Fruit fly (Drosophila melanogaster): ENCODE results near the gene CG14275.

The CG14275 gene

DNA sequence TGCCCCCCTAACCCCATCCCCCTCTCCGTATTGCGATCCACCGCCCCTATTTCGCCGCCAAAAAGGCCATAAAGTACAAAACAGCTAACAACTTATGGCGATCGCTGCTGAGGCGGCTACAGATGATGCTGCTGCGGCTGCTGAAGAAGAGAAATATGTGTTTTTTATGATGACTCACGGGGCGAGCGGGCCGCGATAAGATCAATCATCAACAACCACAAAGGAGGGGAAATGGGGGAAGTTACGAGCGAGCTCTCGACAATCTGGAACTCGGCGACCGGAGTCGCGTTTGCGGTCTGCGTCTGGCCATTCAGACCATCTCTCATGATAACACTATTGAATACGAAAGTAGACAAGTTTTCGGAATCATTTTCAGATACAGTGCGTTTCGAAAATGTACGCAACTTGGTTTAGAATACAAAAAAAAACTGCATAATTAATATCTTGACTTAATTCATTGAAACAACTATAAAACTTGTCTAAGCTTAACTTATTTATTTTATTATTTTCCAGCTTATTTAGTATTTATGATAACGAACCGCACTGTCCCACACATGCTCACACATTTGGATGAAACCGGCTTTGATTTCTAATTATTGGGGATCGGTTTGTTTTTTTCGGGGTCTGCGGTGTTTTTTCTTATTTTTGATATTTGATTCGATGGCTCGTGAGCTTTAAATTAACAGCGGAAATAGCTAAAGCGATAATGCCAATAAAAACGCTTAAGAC, 34.9 kb upstream of the CG14275 start (continued):
- no peak for TF ChIP-seq Kr (GFP tag; optimal IDR thresholded peaks at IDR 0.05)
- TF ChIP-seq CG32532 (GFP tag; IDR thresholded peaks at IDR 0.05): peak; percentile 98
- TF ChIP-seq CG10959 (GFP tag; IDR thresholded peaks at IDR 0.05): peak; percentile 93
- TF ChIP-seq Dfd (GFP tag; optimal IDR thresholded peaks at IDR 0.05): no peak
- peak; percentile 95 for TF ChIP-seq Hmr (GFP tag; optimal IDR thresholded peaks at IDR 0.05)
- peak; percentile 100 for TF ChIP-seq CG11695 (GFP tag; IDR thresholded peaks at IDR 0.05)
- peak; percentile 90 for TF ChIP-seq CG3407 (GFP tag; optimal IDR thresholded peaks at IDR 0.05)
- peak; percentile 91 for TF ChIP-seq Drgx (GFP tag; IDR thresholded peaks at IDR 0.05)
- peak; percentile 94 for TF ChIP-seq CG1233 (GFP tag; optimal IDR thresholded peaks at IDR 0.05)
- TF ChIP-seq Bgb (GFP tag; IDR thresholded peaks at IDR 0.05; ENCODE audit: partially characterized antibody): no peak
- TF ChIP-seq Atf3 (GFP tag; optimal IDR thresholded peaks at IDR 0.05): peak; percentile 87
- peak; percentile 90 for TF ChIP-seq bab2 (GFP tag; optimal IDR thresholded peaks at IDR 0.05)
- peak; percentile 91 for TF ChIP-seq dati (GFP tag; IDR thresholded peaks at IDR 0.05)
- peak; percentile 46 for TF ChIP-seq CG4282 (GFP tag; optimal IDR thresholded peaks at IDR 0.05)
- no peak for TF ChIP-seq Trl (optimal IDR thresholded peaks at IDR 0.05)
- peak; percentile 90 for TF ChIP-seq Trl (GFP tag; optimal IDR thresholded peaks at IDR 0.05)
- peak; percentile 95 for TF ChIP-seq CG11085 (GFP tag; IDR thresholded peaks at IDR 0.05)
- no peak for TF ChIP-seq prd (optimal IDR thresholded peaks at IDR 0.05)
- TF ChIP-seq prd (GFP tag; IDR thresholded peaks at IDR 0.05): peak; percentile 97
- peak; percentile 95 for TF ChIP-seq D19A (tag; optimal IDR thresholded peaks at IDR 0.05)
- TF ChIP-seq CHES-1-like (GFP tag; optimal IDR thresholded peaks at IDR 0.05): peak; percentile 92
- peak; percentile 95 for TF ChIP-seq ATbp (GFP tag; optimal IDR thresholded peaks at IDR 0.05)
- peak; percentile 97 for TF ChIP-seq CG2120 (GFP tag; optimal IDR thresholded peaks at IDR 0.05)
- TF ChIP-seq Adf1 (GFP tag; IDR thresholded peaks at IDR 0.05): peak; percentile 75
- TF ChIP-seq CG30403 (GFP tag; optimal IDR thresholded peaks at IDR 0.05): peak; percentile 96
- peak; percentile 78; the same call in 2 of the 3 replicates for TF ChIP-seq sr (GFP tag; IDR thresholded peaks at IDR 0.05)
- peak; percentile 86 for TF ChIP-seq exex (tag; optimal IDR thresholded peaks at IDR 0.05)
- TF ChIP-seq CG14860 (GFP tag; IDR thresholded peaks at IDR 0.05; ENCODE audit: partially characterized antibody): no peak
- peak; percentile 97 for TF ChIP-seq dmrt99B (tag; optimal IDR thresholded peaks at IDR 0.05)
- TF ChIP-seq BEAF-32 (GFP tag; optimal IDR thresholded peaks at IDR 0.05): peak; percentile 4
- peak; percentile 63 for TF ChIP-seq Sry-β (GFP tag; optimal IDR thresholded peaks at IDR 0.05)
- peak; percentile 93 for TF ChIP-seq Ssrp (tag; optimal IDR thresholded peaks at IDR 0.05)
- peak; percentile 84 for TF ChIP-seq CG18011 (GFP tag; optimal IDR thresholded peaks at IDR 0.05)
- TF ChIP-seq Sry-δ (GFP tag; optimal IDR thresholded peaks at IDR 0.05): peak; percentile 48
- TF ChIP-seq Asciz (GFP tag; optimal IDR thresholded peaks at IDR 0.05): peak; percentile 96
- peak; percentile 96 for TF ChIP-seq ken (GFP tag; IDR thresholded peaks at IDR 0.05)
- TF ChIP-seq vfl (GFP tag; optimal IDR thresholded peaks at IDR 0.05): peak; percentile 93
- peak; percentile 98 for TF ChIP-seq chm (GFP tag; IDR thresholded peaks at IDR 0.05)
- TF ChIP-seq CG3847 (GFP tag; IDR thresholded peaks at IDR 0.05): peak; percentile 96
- TF ChIP-seq D (optimal IDR thresholded peaks at IDR 0.05): no peak
- TF ChIP-seq D (GFP tag; optimal IDR thresholded peaks at IDR 0.05): peak; percentile 95
- TF ChIP-seq Max (GFP tag; optimal IDR thresholded peaks at IDR 0.05): peak; percentile 95
- peak; percentile 98 for TF ChIP-seq slbo (GFP tag; IDR thresholded peaks at IDR 0.05)
- peak; percentile 95 for TF ChIP-seq CrebB (tag; optimal IDR thresholded peaks at IDR 0.05)
- TF ChIP-seq danr (GFP tag; IDR thresholded peaks at IDR 0.05): peak; percentile 95
- TF ChIP-seq Dbx (GFP tag; IDR thresholded peaks at IDR 0.05): peak; percentile 96
- TF ChIP-seq org-1 (GFP tag; optimal IDR thresholded peaks at IDR 0.05): peak; percentile 95
- peak; percentile 97 for TF ChIP-seq Ptx1 (GFP tag; IDR thresholded peaks at IDR 0.05)
- TF ChIP-seq CG34376 (GFP tag; optimal IDR thresholded peaks at IDR 0.05): peak; percentile 96
- peak; percentile 97 for TF ChIP-seq seq (GFP tag; IDR thresholded peaks at IDR 0.05)
- TF ChIP-seq unc-4 (GFP tag; IDR thresholded peaks at IDR 0.05; ENCODE audit: partially characterized antibody): no peak

Measured in whole organism, embryonic.